Worm (Caenorhabditis elegans): ENCODE results near the gene glc-1.

DNA sequence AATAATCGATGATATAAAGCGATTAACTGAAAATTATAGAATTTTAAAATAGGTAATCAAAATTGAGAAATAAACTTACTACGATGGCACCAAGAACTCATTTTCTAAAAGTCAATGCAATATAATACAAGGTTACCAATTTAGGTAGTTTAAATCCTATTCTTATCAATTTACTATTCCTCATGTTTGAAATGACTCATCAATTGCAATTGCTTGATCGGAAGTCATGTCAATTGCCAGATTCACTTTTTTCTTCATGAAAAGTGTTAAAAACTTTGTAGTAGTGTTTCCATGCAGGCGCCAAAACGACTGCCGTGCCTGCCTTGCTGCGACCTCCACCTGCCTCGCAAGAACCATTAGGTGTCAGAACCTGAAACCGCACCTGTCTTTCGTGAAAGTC is 7.1 kb downstream of the glc-1 start, which contains the start of gene F11A5.13:
- no peak for TF ChIP-seq ets-5 (GFP tag; IDR thresholded peaks at IDR 0.05)
- no peak for TF ChIP-seq unc-98 (GFP tag; IDR thresholded peaks at IDR 0.05)
- no peak for TF ChIP-seq fos-1 (tag; optimal IDR thresholded peaks at IDR 0.05)
- TF ChIP-seq snpc-4 (tag; optimal IDR thresholded peaks at IDR 0.05): no peak
- TF ChIP-seq tbx-2 (tag; optimal IDR thresholded peaks at IDR 0.05): no peak
- no peak for TF ChIP-seq nhr-90 (tag; optimal IDR thresholded peaks at IDR 0.05; ENCODE audit: poor library complexity)
- no peak for TF ChIP-seq irx-1 (tag; optimal IDR thresholded peaks at IDR 0.05)
- no peak for TF ChIP-seq nhr-28 (tag; optimal IDR thresholded peaks at IDR 0.05)
- TF ChIP-seq egl-27 (tag; optimal IDR thresholded peaks at IDR 0.05): no peak
- TF ChIP-seq ama-1 (optimal IDR thresholded peaks at IDR 0.05): no peak
- TF ChIP-seq lin-15B (tag; optimal IDR thresholded peaks at IDR 0.05): no peak
